Fruit fly (Drosophila melanogaster) whole organism, embryonic: Measurements from ENCODE around the gene mdu.

Experiments
- ATbp ChIP-seq: fragments of 200-800 bp; sonication (Bioruptor generic); optimal IDR thresholded peaks from 2 replicates; lab custom pipeline; 2017; ENCODE audit warnings: missing biosample characterization, mild to moderate bottlenecking, missing genetic modification characterization, missing genetic modification reagents
- BtbVII ChIP-seq: fragments of 200-800 bp; sonication (Bioruptor generic); optimal IDR thresholded peaks from 3 replicates; lab custom pipeline; 2017; ENCODE audit warnings: missing biosample characterization, mild to moderate bottlenecking, missing genetic modification characterization
- C15 ChIP-seq: fragments of 200-800 bp; sonication (Bioruptor generic); IDR thresholded peaks from 3 replicates; pipeline ENCODE4 v1.3.6; 2022; ENCODE audit warnings: missing biosample characterization, missing genetic modification characterization
- CG10274 ChIP-seq: fragments of 200-800 bp; sonication (Bioruptor generic); optimal IDR thresholded peaks from 3 replicates; lab custom pipeline; 2017; ENCODE audit warnings: missing biosample characterization, mild to moderate bottlenecking, missing genetic modification characterization
- CG12942 ChIP-seq: fragments of 200-800 bp; sonication (Bioruptor generic); optimal IDR thresholded peaks from 3 replicates; lab custom pipeline; 2016; ENCODE audit warnings: missing biosample characterization, missing genetic modification characterization
- CG14014 ChIP-seq: fragments of 200-800 bp; sonication (Bioruptor generic); IDR thresholded peaks from 2 replicates; pipeline ENCODE4 v1.3.6; 2022; ENCODE audit warnings: missing biosample characterization, missing genetic modification characterization
- CG14050 ChIP-seq: fragments of 200-800 bp; sonication (Bioruptor generic); IDR thresholded peaks from 3 replicates; pipeline ENCODE4 v1.3.6; 2022; ENCODE audit warnings: missing biosample characterization, missing genetic modification characterization
- CG14441 ChIP-seq: fragments of 200-800 bp; sonication (Bioruptor generic); IDR thresholded peaks from 2 replicates; pipeline ENCODE4 v1.3.6; 2022; ENCODE audit warnings: missing biosample characterization, missing genetic modification characterization
- CG14710 ChIP-seq: fragments of 200-800 bp; sonication (Bioruptor generic); optimal IDR thresholded peaks from 3 replicates; lab custom pipeline; 2019; ENCODE audit warnings: missing biosample characterization, mild to moderate bottlenecking, missing genetic modification characterization, moderate library complexity
- CG15514 ChIP-seq: fragments of 200-800 bp; sonication (Bioruptor generic); optimal IDR thresholded peaks from 3 replicates; lab custom pipeline; 2017; ENCODE audit warnings: missing biosample characterization, missing genetic modification characterization, mild to moderate bottlenecking, moderate library complexity, missing genetic modification reagents
- CG18599 ChIP-seq: fragments of 200-800 bp; sonication (Bioruptor generic); optimal IDR thresholded peaks from 3 replicates; lab custom pipeline; 2017; ENCODE audit warnings: missing biosample characterization, missing genetic modification characterization, mild to moderate bottlenecking, moderate library complexity, missing genetic modification reagents
- CG32767 ChIP-seq: fragments of 200-800 bp; sonication (Bioruptor generic); IDR thresholded peaks from 2 replicates; pipeline ENCODE4 v1.3.6; 2022; ENCODE audit warnings: missing biosample characterization, missing genetic modification characterization
- CG33213 ChIP-seq: fragments of 200-800 bp; sonication (Bioruptor generic); optimal IDR thresholded peaks from 3 replicates; lab custom pipeline; 2016; ENCODE audit warnings: missing biosample characterization, missing genetic modification characterization
- CG34376 ChIP-seq: fragments of 200-800 bp; sonication (Bioruptor generic); optimal IDR thresholded peaks from 2 replicates; lab custom pipeline; 2018; ENCODE audit warnings: missing biosample characterization, mild to moderate bottlenecking, missing genetic modification characterization
- CG5180 ChIP-seq: fragments of 200-800 bp; sonication (Bioruptor generic); optimal IDR thresholded peaks from 3 replicates; lab custom pipeline; 2017; ENCODE audit warnings: missing biosample characterization, missing genetic modification characterization, mild to moderate bottlenecking, moderate library complexity, missing genetic modification reagents
- CG6813 ChIP-seq: fragments of 200-800 bp; sonication (Bioruptor generic); optimal IDR thresholded peaks from 2 replicates; lab custom pipeline; 2017; ENCODE audit warnings: missing biosample characterization, missing genetic modification characterization, mild to moderate bottlenecking, moderate library complexity, missing genetic modification reagents
- CG6854 ChIP-seq: fragments of 200-800 bp; sonication (Bioruptor generic); optimal IDR thresholded peaks from 3 replicates; lab custom pipeline; 2017; ENCODE audit warnings: missing biosample characterization, mild to moderate bottlenecking, missing genetic modification characterization
- Dbx ChIP-seq: fragments of 200-800 bp; sonication (Bioruptor generic); IDR thresholded peaks from 3 replicates; pipeline ENCODE4 v1.3.6; 2022; ENCODE audit warnings: missing biosample characterization, missing genetic modification characterization
- Dip3 ChIP-seq: fragments of 200-800 bp; sonication (Bioruptor generic); optimal IDR thresholded peaks from 3 replicates; lab custom pipeline; 2016; ENCODE audit warnings: missing biosample characterization, missing genetic modification characterization
- Ets65A ChIP-seq: fragments of 200-800 bp; sonication (Bioruptor generic); peaks from one replicate; lab custom pipeline; 2016; ENCODE audit warnings: missing biosample characterization, missing genetic modification characterization
- Hr51 ChIP-seq, 2 experiments: fragments of 200-800 bp; sonication (Bioruptor generic); optimal IDR thresholded peaks; 2 replicates in 1 of 2; 3 replicates in 1 of 2; lab custom pipeline; 2016 to 2018; ENCODE audit warnings: missing biosample characterization in 2 of 2, missing genetic modification characterization in 2 of 2, mild to moderate bottlenecking in 1 of 2, moderate library complexity in 1 of 2
- Hsf ChIP-seq: fragments of 200-800 bp; sonication (Bioruptor generic); optimal IDR thresholded peaks from 3 replicates; lab custom pipeline; 2016; ENCODE audit warnings: missing biosample characterization, missing genetic modification characterization
- MBD-R2 ChIP-seq: fragments of 200-800 bp; sonication (Bioruptor generic); IDR thresholded peaks from 2 replicates; pipeline ENCODE4 v1.3.6; 2022; ENCODE audit warnings: missing biosample characterization, missing genetic modification characterization
- MESR4 ChIP-seq: fragments of 200-800 bp; sonication (Bioruptor generic); optimal IDR thresholded peaks from 2 replicates; lab custom pipeline; 2018; ENCODE audit warnings: missing biosample characterization, mild to moderate bottlenecking, missing genetic modification characterization, moderate library complexity
- MTF-1 ChIP-seq: fragments of 200-800 bp; sonication (Bioruptor generic); optimal IDR thresholded peaks from 2 replicates; lab custom pipeline; 2018; ENCODE audit warnings: missing biosample characterization, mild to moderate bottlenecking, missing genetic modification characterization, borderline replicate concordance
- Mad ChIP-seq: fragments of 200-800 bp; sonication (Bioruptor generic); optimal IDR thresholded peaks from 2 replicates; lab custom pipeline; 2016; ENCODE audit warnings: missing biosample characterization, missing genetic modification characterization
- PHDP ChIP-seq: fragments of 200-800 bp; sonication (Bioruptor generic); optimal IDR thresholded peaks from 3 replicates; lab custom pipeline; 2018; ENCODE audit warnings: missing biosample characterization, mild to moderate bottlenecking, missing genetic modification characterization, moderate library complexity
- Pdp1 ChIP-seq, 2 experiments: fragments of 200-800 bp; sonication (Bioruptor generic); optimal IDR thresholded peaks; 3 replicates each; lab custom pipeline; 2016; ENCODE audit warnings: missing biosample characterization in 2 of 2, missing genetic modification characterization in 2 of 2, mild to moderate bottlenecking in 1 of 2, moderate library complexity in 1 of 2
- Six4 ChIP-seq: fragments of 200-800 bp; sonication (Bioruptor generic); optimal IDR thresholded peaks from 2 replicates; lab custom pipeline; 2016; ENCODE audit warnings: missing biosample characterization, missing genetic modification characterization
- Taf1 ChIP-seq: fragments of 200-800 bp; sonication (Bioruptor generic); IDR thresholded peaks from 2 replicates; pipeline ENCODE4 v1.3.6; 2022; ENCODE audit warnings: missing biosample characterization, missing genetic modification characterization
- Usf ChIP-seq: fragments of 200-800 bp; sonication (Bioruptor generic); optimal IDR thresholded peaks from 2 replicates; lab custom pipeline; 2017; ENCODE audit warnings: missing genotype, missing biosample characterization, missing genetic modification characterization
- ci ChIP-seq: fragments of 200-800 bp; sonication (Bioruptor generic); IDR thresholded peaks from 3 replicates; pipeline ENCODE4 v1.3.6; 2022; ENCODE audit warnings: missing biosample characterization, missing genetic modification characterization
- eyg ChIP-seq: fragments of 200-800 bp; sonication (Bioruptor generic); optimal IDR thresholded peaks from 3 replicates; lab custom pipeline; 2016; ENCODE audit warnings: missing biosample characterization, missing genetic modification characterization
- gsb ChIP-seq: fragments of 200-800 bp; sonication (Bioruptor generic); IDR thresholded peaks from 2 replicates; pipeline ENCODE4 v1.3.6; 2022; ENCODE audit warnings: missing biosample characterization, missing genetic modification characterization
- gt ChIP-seq: fragments of 200-800 bp; sonication (Bioruptor generic); IDR thresholded peaks from 2 replicates; pipeline ENCODE4 v1.3.6; 2022; ENCODE audit warnings: missing biosample characterization, missing genetic modification characterization
- ham ChIP-seq: fragments of 200-800 bp; sonication (Bioruptor generic); IDR thresholded peaks from 2 replicates; pipeline ENCODE4 v1.3.6; 2022; ENCODE audit warnings: missing biosample characterization, missing genetic modification characterization
- lilli ChIP-seq: fragments of 200-800 bp; sonication (Bioruptor generic); optimal IDR thresholded peaks from 3 replicates; lab custom pipeline; 2016; ENCODE audit warnings: missing biosample characterization, missing genetic modification characterization
- nmo ChIP-seq: fragments of 200-800 bp; sonication (Bioruptor generic); optimal IDR thresholded peaks from 2 replicates; lab custom pipeline; 2018; ENCODE audit warnings: missing biosample characterization, mild to moderate bottlenecking, missing genetic modification characterization, moderate library complexity
- pan ChIP-seq, 4 experiments: fragments of >200 bp in 3 of 4; fragments of 200-800 bp in 1 of 4; sonication (Bioruptor generic) in 1 of 4; optimal IDR thresholded peaks in 3 of 4; IDR thresholded peaks in 1 of 4; 2 replicates each; pipeline versions ENCODE4 v1.3.6 to Lab custom; 2017 to 2022; ENCODE audit warnings: missing biosample characterization in 2 of 4, missing genetic modification characterization in 2 of 4, mixed read lengths in 1 of 4
- peb ChIP-seq: fragments of 200-800 bp; sonication (Bioruptor generic); IDR thresholded peaks from 2 replicates; pipeline ENCODE4 v1.3.6; 2022; ENCODE audit warnings: missing biosample characterization, missing genetic modification characterization
- phol ChIP-seq: fragments of 200-800 bp; sonication (Bioruptor generic); optimal IDR thresholded peaks from 3 replicates; lab custom pipeline; 2018; ENCODE audit warnings: missing biosample characterization, mild to moderate bottlenecking, missing genetic modification characterization, moderate library complexity
- pita ChIP-seq: fragments of 200-800 bp; sonication (Bioruptor generic); optimal IDR thresholded peaks from 2 replicates; lab custom pipeline; 2017; ENCODE audit warnings: missing biosample characterization, mild to moderate bottlenecking, missing genetic modification characterization
- psq ChIP-seq: fragments of 200-800 bp; sonication (Bioruptor generic); optimal IDR thresholded peaks from 2 replicates; lab custom pipeline; 2017; ENCODE audit warnings: missing biosample characterization, missing genetic modification characterization
- sens-2 ChIP-seq: fragments of 200-800 bp; sonication (Bioruptor generic); IDR thresholded peaks from 2 replicates; pipeline ENCODE4 v1.3.6; 2022; ENCODE audit warnings: missing biosample characterization, missing genetic modification characterization
- slbo ChIP-seq: fragments of 200-800 bp; sonication (Bioruptor generic); IDR thresholded peaks from 2 replicates; pipeline ENCODE4 v1.3.6; 2022; ENCODE audit warnings: missing biosample characterization, missing genetic modification characterization
- tup ChIP-seq: fragments of 200-800 bp; sonication (Bioruptor generic); optimal IDR thresholded peaks from 2 replicates; lab custom pipeline; 2016; ENCODE audit warnings: missing biosample characterization, mild to moderate bottlenecking, missing genetic modification characterization, moderate library complexity
- zf30C ChIP-seq: fragments of 200-800 bp; sonication (Bioruptor generic); optimal IDR thresholded peaks from 3 replicates; lab custom pipeline; 2018; ENCODE audit warnings: missing biosample characterization, mild to moderate bottlenecking, missing genetic modification characterization
- zfh1 ChIP-seq: fragments of 200-800 bp; sonication (Bioruptor generic); IDR thresholded peaks from 3 replicates; pipeline ENCODE4 v1.3.6; 2022; ENCODE audit warnings: missing biosample characterization, missing genetic modification characterization
- zfh2 ChIP-seq: fragments of 200-800 bp; sonication (Bioruptor generic); optimal IDR thresholded peaks from 2 replicates; lab custom pipeline; 2016; ENCODE audit warnings: missing biosample characterization, missing genetic modification characterization

The mdu gene

dm6 chrX:12469778-12470177 lies 27.2 kb upstream of the mdu start (continued):
- TF ChIP-seq gsb (0 out of 2 replicates have a peak, but pooled peaks have one; percentile 13), Taf1 (peak; percentile 43; the same call in 1 of the 2 replicates), Hr51 (GFP tag; optimal IDR thresholded peaks at IDR 0.05; lab: Kevin White, UChicago) (peak; percentile 40 to 73), Dbx (GFP tag; lab: Robert Waterston, UW) (peak; percentile 73), peb (GFP tag; lab: Robert Waterston, UW) (0 out of 2 replicates have a peak, but pooled peaks have one; percentile 18), MBD-R2 (0 out of 2 replicates have a peak, but pooled peaks have one; percentile 18), nmo (GFP tag; lab: Kevin White, UChicago) (peak; percentile 15), CG12942 (peak; percentile 46), CG14710 (peak; percentile 16), gt (no peak), Pdp1 (GFP tag; optimal IDR thresholded peaks at IDR 0.05; lab: Kevin White, UChicago) (peak in 1 of 2 experiments; percentile 44), CG5180 (peak; percentile 3), MTF-1 (GFP tag; lab: Kevin White, UChicago) (no peak), tup (GFP tag; lab: Kevin White, UChicago) (no peak), Ets65A (GFP tag; lab: Kevin White, UChicago) (peak; percentile 80), CG14014 (GFP tag; lab: Robert Waterston, UW) (peak; percentile 61), MESR4 (GFP tag; lab: Kevin White, UChicago) (no peak), CG18599 (peak; percentile 65), Hsf (GFP tag; lab: Kevin White, UChicago) (peak; percentile 56), BtbVII (GFP tag; lab: Kevin White, UChicago) (peak; percentile 41), pan (optimal IDR thresholded peaks at IDR 0.05; lab: Kevin White, UChicago) (no peak), pan (GFP tag; optimal IDR thresholded peaks at IDR 0.05 in 1 of 2, IDR thresholded peaks at IDR 0.05 in 1 of 2) (peak in 1 of 2 experiments; percentile 47), Dip3 (GFP tag; lab: Kevin White, UChicago) (peak; percentile 48), CG6854 (GFP tag; lab: Kevin White, UChicago) (peak; percentile 55), zf30C (GFP tag; lab: Kevin White, UChicago) (no peak), CG32767 (peak; percentile 34; the same call in 1 of the 2 replicates), eyg (GFP tag; lab: Kevin White, UChicago) (peak; percentile 33), zfh1 (GFP tag; lab: Robert Waterston, UW) (0 out of 3 replicates have a peak, but pooled peaks have one; percentile 52), ham (GFP tag; lab: Robert Waterston, UW) (no peak), Usf (GFP tag; lab: Kevin White, UChicago) (peak; percentile 15), CG14441 (GFP tag; lab: Robert Waterston, UW) (peak; percentile 69), phol (tag; lab: Kevin White, UChicago) (peak; percentile 61), CG34376 (GFP tag; lab: Kevin White, UChicago) (no peak), psq (GFP tag; lab: Kevin White, UChicago) (peak; percentile 3), ATbp (peak; percentile 10), C15 (0 out of 3 replicates have a peak, but pooled peaks have one; percentile 8), PHDP (peak; percentile 58), ci (no peak), CG15514 (peak; percentile 10), Six4 (GFP tag; lab: Kevin White, UChicago) (peak; percentile 50), sens-2 (no peak), CG14050 (GFP tag; lab: Robert Waterston, UW) (peak; percentile 13; the same call in 2 of the 3 replicates), Mad (GFP tag; lab: Kevin White, UChicago) (peak; percentile 31), CG6813 (no peak), CG10274 (GFP tag; lab: Kevin White, UChicago) (peak; percentile 39), pita (GFP tag; lab: Kevin White, UChicago) (no peak), CG33213 (peak; percentile 27), lilli (GFP tag; lab: Kevin White, UChicago) (peak; percentile 67), slbo (GFP tag; lab: Robert Waterston, UW) (peak; percentile 82), zfh2 (peak; percentile 65)
